Worm (Caenorhabditis elegans) whole organism, late embryonic: Measurements from ENCODE around the gene tdp-1.

Experiments
- F13H6.1 ChIP-seq: sonication (generic microtip); optimal IDR thresholded peaks from 2 replicates; lab custom pipeline; 2016; ENCODE audit warnings: missing genetic modification characterization, missing compliant biosample characterization
- Y22D7AL.16 ChIP-seq: sonication (generic microtip); optimal IDR thresholded peaks from 2 replicates; lab custom pipeline; 2016; ENCODE audit warnings: missing genetic modification characterization, missing compliant biosample characterization
- ama-1 ChIP-seq: fragments of 150-350 bp; optimal IDR thresholded peaks from 2 replicates; lab custom pipeline; 2014
- ceh-14 ChIP-seq: sonication (generic microtip); optimal IDR thresholded peaks from 2 replicates; lab custom pipeline; 2016; ENCODE audit warnings: missing genotype, missing genetic modification characterization, missing compliant biosample characterization
- ceh-18 ChIP-seq: sonication (generic microtip); optimal IDR thresholded peaks from 2 replicates; lab custom pipeline; 2016; ENCODE audit warnings: missing genetic modification characterization, missing compliant biosample characterization
- ceh-2 ChIP-seq: sonication (generic microtip); optimal IDR thresholded peaks from 2 replicates; lab custom pipeline; 2016; ENCODE audit warnings: missing genotype, missing genetic modification characterization, missing compliant biosample characterization
- ceh-22 ChIP-seq: sonication (generic microtip); optimal IDR thresholded peaks from 2 replicates; lab custom pipeline; 2017; ENCODE audit warnings: missing biosample characterization, missing genetic modification characterization
- ceh-24 ChIP-seq: sonication (generic microtip); optimal IDR thresholded peaks from 2 replicates; lab custom pipeline; 2016; ENCODE audit warnings: mild to moderate bottlenecking, missing genetic modification characterization, missing compliant biosample characterization
- ceh-30 ChIP-seq: fragments of 150-350 bp; optimal IDR thresholded peaks from 2 replicates; lab custom pipeline; 2014; ENCODE audit warnings: missing biosample characterization, missing genetic modification characterization
- ceh-34 ChIP-seq: sonication (generic microtip); optimal IDR thresholded peaks from 2 replicates; lab custom pipeline; 2016; ENCODE audit warnings: mild to moderate bottlenecking, missing genetic modification characterization, missing compliant biosample characterization
- che-1 ChIP-seq: sonication (generic microtip); optimal IDR thresholded peaks from 2 replicates; lab custom pipeline; 2016; ENCODE audit warnings: mild to moderate bottlenecking, missing genetic modification characterization, missing compliant biosample characterization
- dve-1 ChIP-seq: sonication (generic microtip); optimal IDR thresholded peaks from 2 replicates; lab custom pipeline; 2017; ENCODE audit warnings: antibody characterized with exemption, mild to moderate bottlenecking, missing genetic modification characterization, missing compliant biosample characterization
- elt-4 ChIP-seq: sonication (generic microtip); optimal IDR thresholded peaks from 2 replicates; lab custom pipeline; 2016; ENCODE audit warnings: missing genetic modification characterization, missing compliant biosample characterization
- fax-1 ChIP-seq: sonication (generic microtip); optimal IDR thresholded peaks from 2 replicates; lab custom pipeline; 2016; ENCODE audit warnings: missing genotype, missing genetic modification characterization, missing compliant biosample characterization
- fkh-10 ChIP-seq: fragments of 150-350 bp; optimal IDR thresholded peaks from 2 replicates; lab custom pipeline; 2014; ENCODE audit warnings: missing biosample characterization, missing genetic modification reagents, missing genetic modification characterization
- fkh-6 ChIP-seq: sonication (generic microtip); optimal IDR thresholded peaks from 2 replicates; lab custom pipeline; 2016; ENCODE audit warnings: missing genetic modification characterization, missing compliant biosample characterization
- hlh-13 ChIP-seq: fragments of 200-800 bp; sonication (Bioruptor generic); optimal IDR thresholded peaks from 2 replicates; lab custom pipeline; 2018; ENCODE audit warnings: mild to moderate bottlenecking, missing genetic modification characterization, missing compliant biosample characterization
- hlh-15 ChIP-seq: sonication (generic microtip); optimal IDR thresholded peaks from 2 replicates; lab custom pipeline; 2016; ENCODE audit warnings: missing genetic modification characterization, missing compliant biosample characterization
- hlh-6 ChIP-seq: sonication (generic microtip); optimal IDR thresholded peaks from 2 replicates; lab custom pipeline; 2016; ENCODE audit warnings: missing genotype, missing genetic modification characterization, missing compliant biosample characterization
- lim-6 ChIP-seq: sonication (generic microtip); optimal IDR thresholded peaks from 2 replicates; lab custom pipeline; 2016; ENCODE audit warnings: missing genetic modification characterization, missing compliant biosample characterization
- mec-3 ChIP-seq: sonication (generic microtip); optimal IDR thresholded peaks from 2 replicates; lab custom pipeline; 2016; ENCODE audit warnings: borderline replicate concordance, missing genetic modification characterization, missing compliant biosample characterization
- nfya-1 ChIP-seq: sonication (generic microtip); optimal IDR thresholded peaks from 2 replicates; lab custom pipeline; 2017; ENCODE audit warnings: missing genetic modification characterization, mild to moderate bottlenecking, missing compliant biosample characterization, antibody characterized with exemption, moderate library complexity
- nhr-11 ChIP-seq: fragments of 150-350 bp; optimal IDR thresholded peaks from 2 replicates; lab custom pipeline; 2014; ENCODE audit warnings: missing biosample characterization, missing genetic modification characterization
- nhr-232 ChIP-seq: sonication (generic microtip); optimal IDR thresholded peaks from 2 replicates; lab custom pipeline; 2016; ENCODE audit warnings: missing genetic modification characterization, missing compliant biosample characterization
- npax-4 ChIP-seq: sonication (generic microtip); optimal IDR thresholded peaks from 2 replicates; lab custom pipeline; 2016; ENCODE audit warnings: missing genetic modification characterization, missing compliant biosample characterization
- odd-2 ChIP-seq: sonication (generic microtip); optimal IDR thresholded peaks from 2 replicates; lab custom pipeline; 2017; ENCODE audit warnings: antibody characterized with exemption, mild to moderate bottlenecking, missing genetic modification characterization, missing compliant biosample characterization
- pax-1 ChIP-seq: fragments of 150-350 bp; optimal IDR thresholded peaks from 2 replicates; lab custom pipeline; 2014; ENCODE audit warnings: missing biosample characterization, missing genetic modification characterization
- pha-4 ChIP-seq: fragments of 150-350 bp; optimal IDR thresholded peaks from 2 replicates; lab custom pipeline; 2018; ENCODE audit warnings: missing biosample characterization, missing genetic modification reagents, missing genetic modification characterization
- pros-1 ChIP-seq: fragments of 150-350 bp; optimal IDR thresholded peaks from 2 replicates; lab custom pipeline; 2014; ENCODE audit warnings: missing biosample characterization, missing genetic modification reagents, missing genetic modification characterization
- ref-2 ChIP-seq: sonication (generic microtip); optimal IDR thresholded peaks from 2 replicates; lab custom pipeline; 2016; ENCODE audit warnings: missing genetic modification characterization, missing compliant biosample characterization
- rnt-1 ChIP-seq: sonication (generic microtip); optimal IDR thresholded peaks from 2 replicates; lab custom pipeline; 2016; ENCODE audit warnings: missing genetic modification characterization, missing compliant biosample characterization
- sdc-2 ChIP-seq: sonication (generic microtip); optimal IDR thresholded peaks from 2 replicates; lab custom pipeline; 2016; ENCODE audit warnings: missing genotype, missing genetic modification characterization, missing compliant biosample characterization
- sox-2 ChIP-seq: fragments of 200-800 bp; sonication (Bioruptor generic); IDR thresholded peaks from 2 replicates; pipeline ENCODE4 v1.3.6; 2022; ENCODE audit warnings: missing genetic modification reagents, missing genetic modification characterization, missing compliant biosample characterization
- sox-4 ChIP-seq: sonication (generic microtip); optimal IDR thresholded peaks from 2 replicates; lab custom pipeline; 2017; ENCODE audit warnings: mild to moderate bottlenecking, missing genetic modification characterization, inconsistent platforms, missing compliant biosample characterization
- tbx-2 ChIP-seq: sonication (generic microtip); optimal IDR thresholded peaks from 2 replicates; lab custom pipeline; 2016; ENCODE audit warnings: missing genetic modification characterization, missing compliant biosample characterization
- tbx-7 ChIP-seq: sonication (generic microtip); optimal IDR thresholded peaks from 2 replicates; lab custom pipeline; 2016; ENCODE audit warnings: missing genotype, missing genetic modification characterization, missing compliant biosample characterization
- unc-3 ChIP-seq, 2 experiments: fragments of 200-800 bp in 1 of 2; sonication (Bioruptor generic) in 1 of 2; sonication (generic microtip) in 1 of 2; conservative IDR thresholded peaks in 1 of 2; optimal IDR thresholded peaks in 1 of 2; 2 replicates each; pipeline versions ENCODE4 v1.3.6 to Lab custom; 2016 to 2022; ENCODE audit warnings: missing compliant biosample characterization in 2 of 2, missing genetic modification characterization in 2 of 2, missing genetic modification reagents in 1 of 2
- unc-42 ChIP-seq: sonication (generic microtip); optimal IDR thresholded peaks from 2 replicates; lab custom pipeline; 2016; ENCODE audit warnings: missing genotype, missing genetic modification characterization, missing compliant biosample characterization
- unc-86 ChIP-seq: sonication (generic microtip); optimal IDR thresholded peaks from 2 replicates; lab custom pipeline; 2016; ENCODE audit warnings: missing genetic modification characterization, missing compliant biosample characterization
- zip-5 ChIP-seq: sonication (generic microtip); optimal IDR thresholded peaks from 2 replicates; lab custom pipeline; 2016; ENCODE audit warnings: missing genetic modification characterization, missing compliant biosample characterization

The tdp-1 gene

ce11 chrII:9017628-9018027, 20.0 kb downstream of the tdp-1 start:
- no peak for TF ChIP-seq che-1
- TF ChIP-seq pax-1 (tag; lab: Kevin White, UChicago): no peak

ce11 chrII:9019704-9020103, 22.1 kb downstream of the tdp-1 start, which contains the start of gene dep-1:
Gene dep-1 (minus strand): TSS chrII:9019798.
- TF ChIP-seq ama-1 (lab: Kevin White, UChicago): no peak
- TF ChIP-seq tbx-7 (tag; lab: Kevin White, UChicago): no peak
- TF ChIP-seq Y22D7AL.16 (tag; lab: Kevin White, UChicago): no peak
- TF ChIP-seq pha-4 (tag; lab: Kevin White, UChicago): no peak
- no peak for TF ChIP-seq ceh-18 (tag; lab: Kevin White, UChicago)
- no peak for TF ChIP-seq hlh-6 (tag; lab: Kevin White, UChicago)

ce11 chrII:9021625-9022024, 24.0 kb downstream of the tdp-1 start:
- no peak for TF ChIP-seq hlh-13 (GFP tag; lab: Kevin White, UChicago)
- TF ChIP-seq sdc-2 (tag; lab: Kevin White, UChicago): no peak
- no peak for TF ChIP-seq ceh-24 (tag; lab: Kevin White, UChicago)
- TF ChIP-seq nfya-1 (tag; lab: Kevin White, UChicago): no peak
- no peak for TF ChIP-seq zip-5
- no peak for TF ChIP-seq npax-4
- TF ChIP-seq ceh-2 (tag; lab: Kevin White, UChicago): no peak
- no peak for TF ChIP-seq unc-86 (tag; lab: Kevin White, UChicago)
- TF ChIP-seq F13H6.1: no peak
- no peak for TF ChIP-seq pros-1 (tag; lab: Kevin White, UChicago)
- no peak for TF ChIP-seq sox-4 (tag; lab: Kevin White, UChicago)

- TF ChIP-seq rnt-1 (tag; lab: Kevin White, UChicago): no peak
- no peak for TF ChIP-seq Y22D7AL.16 (tag; lab: Kevin White, UChicago)
- TF ChIP-seq ref-2 (tag; lab: Kevin White, UChicago): no peak
- no peak for TF ChIP-seq dve-1 (tag; lab: Kevin White, UChicago)
- TF ChIP-seq fkh-6 (tag; lab: Kevin White, UChicago): no peak
- no peak for TF ChIP-seq ceh-30 (tag; lab: Kevin White, UChicago)
- no peak for TF ChIP-seq fkh-10 (GFP tag; lab: Kevin White, UChicago)
- TF ChIP-seq unc-3 (GFP tag; conservative IDR thresholded peaks at IDR 0.05; lab: Robert Waterston, UW): no peak
- TF ChIP-seq unc-3 (tag; optimal IDR thresholded peaks at IDR 0.05; lab: Kevin White, UChicago): no peak
- TF ChIP-seq, all 69 proteins: peak for 0
Measured at ce11 chrII:9024312-9024711, 26.7 kb downstream of the tdp-1 start.

ce11 chrII:9026348-9026747, 28.7 kb downstream of the tdp-1 start:
- TF ChIP-seq ref-2 (tag; lab: Kevin White, UChicago): no peak
- no peak for TF ChIP-seq mec-3 (tag; lab: Kevin White, UChicago)
- TF ChIP-seq hlh-15 (tag; lab: Kevin White, UChicago): no peak
- TF ChIP-seq nfya-1 (tag; lab: Kevin White, UChicago): no peak
- TF ChIP-seq unc-42 (tag; lab: Kevin White, UChicago): no peak
- no peak for TF ChIP-seq elt-4 (tag; lab: Kevin White, UChicago)
- no peak for TF ChIP-seq ceh-14 (tag; lab: Kevin White, UChicago)
- TF ChIP-seq fax-1 (tag; lab: Kevin White, UChicago): no peak
- no peak for TF ChIP-seq sox-2 (GFP tag; lab: Robert Waterston, UW)
- no peak for TF ChIP-seq nhr-11 (tag; lab: Kevin White, UChicago)
- TF ChIP-seq F13H6.1: no peak
- TF ChIP-seq odd-2 (tag; lab: Kevin White, UChicago): no peak
- no peak for TF ChIP-seq hlh-6 (tag; lab: Kevin White, UChicago)
- TF ChIP-seq ceh-34: no peak
- no peak for TF ChIP-seq nhr-232 (tag; lab: Kevin White, UChicago)
- TF ChIP-seq lim-6: no peak
- TF ChIP-seq ceh-2 (tag; lab: Kevin White, UChicago): no peak
- TF ChIP-seq tbx-2: no peak
- TF ChIP-seq ceh-22 (tag; lab: Kevin White, UChicago): no peak
